Worm (Caenorhabditis elegans): ENCODE results near the gene Y48G9A.11.

DNA sequence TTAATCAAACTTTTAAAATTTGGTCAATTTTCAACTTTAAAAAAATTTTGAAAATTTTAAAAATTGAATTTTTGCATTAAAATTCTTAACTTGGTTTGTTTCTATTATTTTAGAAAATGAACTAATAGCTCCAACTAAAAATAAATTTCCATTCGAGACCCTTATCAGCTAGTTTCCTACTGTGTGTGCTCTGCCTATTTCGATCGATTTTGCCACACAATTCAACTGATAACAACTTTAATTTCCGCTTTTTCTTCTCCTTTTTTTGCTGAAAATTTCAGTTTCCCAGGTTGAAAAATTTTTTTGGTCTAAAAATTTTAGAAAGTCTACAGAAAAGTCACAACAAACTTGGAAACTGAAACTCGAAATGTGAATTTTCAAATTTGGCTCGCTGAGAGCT, 25.3 kb downstream of the Y48G9A.11 start:
- TF ChIP-seq tra-4 (tag; optimal IDR thresholded peaks at IDR 0.05): no peak
- no peak for TF ChIP-seq ama-1 (optimal IDR thresholded peaks at IDR 0.05)
- TF ChIP-seq aly-1 (tag; optimal IDR thresholded peaks at IDR 0.05): no peak
- no peak for TF ChIP-seq hmbx-1 (tag; optimal IDR thresholded peaks at IDR 0.05)
- no peak for TF ChIP-seq scrt-1 (GFP tag; IDR thresholded peaks at IDR 0.05)
- no peak for TF ChIP-seq tbx-37 (GFP tag; conservative IDR thresholded peaks at IDR 0.05)
- no peak for TF ChIP-seq flt-1 (GFP tag; IDR thresholded peaks at IDR 0.05)
- TF ChIP-seq ceh-36 (tag; optimal IDR thresholded peaks at IDR 0.05): no peak
- TF ChIP-seq hmg-4 (GFP tag; optimal IDR thresholded peaks at IDR 0.05): no peak
- no peak for TF ChIP-seq F13C5.2 (tag; optimal IDR thresholded peaks at IDR 0.05)
